Fruit fly (Drosophila melanogaster) whole organism, embryonic: Measurements from ENCODE around the gene CG13097.

Experiments used
- ATbp ChIP-seq: fragments of 200-800 bp; sonication (Bioruptor generic); optimal IDR thresholded peaks from 2 replicates; lab custom pipeline; 2017; ENCODE audit warnings: missing biosample characterization, mild to moderate bottlenecking, missing genetic modification characterization, missing genetic modification reagents
- Abd-B ChIP-seq: fragments of 200-800 bp; sonication (Bioruptor generic); optimal IDR thresholded peaks from 2 replicates; lab custom pipeline; 2018; ENCODE audit warnings: missing biosample characterization, mild to moderate bottlenecking, missing genetic modification characterization, moderate library complexity
- Asciz ChIP-seq: fragments of 200-800 bp; sonication (Bioruptor generic); optimal IDR thresholded peaks from 2 replicates; lab custom pipeline; 2017; ENCODE audit warnings: missing biosample characterization, mild to moderate bottlenecking, missing genetic modification characterization, missing genetic modification reagents
- CG11085 ChIP-seq: fragments of 200-800 bp; sonication (Bioruptor generic); IDR thresholded peaks from 2 replicates; pipeline ENCODE4 v1.3.6; 2022; ENCODE audit warnings: missing biosample characterization, missing genetic modification characterization
- CG11456 ChIP-seq: fragments of 200-800 bp; sonication (Bioruptor generic); IDR thresholded peaks from 3 replicates; pipeline ENCODE4 v1.3.6; 2022; ENCODE audit warnings: missing biosample characterization, missing genetic modification characterization
- CG14050 ChIP-seq: fragments of 200-800 bp; sonication (Bioruptor generic); IDR thresholded peaks from 3 replicates; pipeline ENCODE4 v1.3.6; 2022; ENCODE audit warnings: missing biosample characterization, missing genetic modification characterization
- CG14860 ChIP-seq: fragments of 200-800 bp; sonication (Bioruptor generic); IDR thresholded peaks from 3 replicates; pipeline ENCODE4 v1.3.6; 2022; ENCODE audit warnings: missing biosample characterization, missing genetic modification characterization; ENCODE audit not compliant: partially characterized antibody
- CG1529 ChIP-seq: fragments of 200-800 bp; sonication (Bioruptor generic); optimal IDR thresholded peaks from 3 replicates; lab custom pipeline; 2018; ENCODE audit warnings: missing biosample characterization, missing genetic modification characterization
- CG16863 ChIP-seq: fragments of 200-800 bp; sonication (Bioruptor generic); optimal IDR thresholded peaks from 3 replicates; lab custom pipeline; 2016; ENCODE audit warnings: missing biosample characterization, missing genetic modification characterization
- CG17568 ChIP-seq: fragments of 200-800 bp; sonication (Bioruptor generic); optimal IDR thresholded peaks from 2 replicates; lab custom pipeline; 2018; ENCODE audit warnings: missing biosample characterization, mild to moderate bottlenecking, missing genetic modification characterization, moderate library complexity
- CG17829 ChIP-seq: fragments of 200-800 bp; optimal IDR thresholded peaks from 2 replicates; lab custom pipeline; 2019; ENCODE audit warnings: missing biosample characterization, mild to moderate bottlenecking, missing genetic modification characterization, moderate library complexity
- CG4404 ChIP-seq: fragments of 200-800 bp; sonication (Bioruptor generic); IDR thresholded peaks from 2 replicates; pipeline ENCODE4 v1.3.6; 2022; ENCODE audit warnings: missing biosample characterization, missing genetic modification characterization
- CG4424 ChIP-seq: fragments of 200-800 bp; sonication (Bioruptor generic); optimal IDR thresholded peaks from 3 replicates; lab custom pipeline; 2016; ENCODE audit warnings: missing biosample characterization, missing genetic modification characterization
- CG6854 ChIP-seq: fragments of 200-800 bp; sonication (Bioruptor generic); optimal IDR thresholded peaks from 3 replicates; lab custom pipeline; 2017; ENCODE audit warnings: missing biosample characterization, mild to moderate bottlenecking, missing genetic modification characterization
- CG7556 ChIP-seq: fragments of 200-800 bp; sonication (Bioruptor generic); optimal IDR thresholded peaks from 2 replicates; lab custom pipeline; 2017; ENCODE audit warnings: missing biosample characterization, mild to moderate bottlenecking, missing genetic modification characterization
- CG8478 ChIP-seq: fragments of >200 bp; optimal IDR thresholded peaks from 2 replicates; lab custom pipeline; 2018
- CG9817 ChIP-seq: fragments of 200-800 bp; sonication (Bioruptor generic); optimal IDR thresholded peaks from 2 replicates; lab custom pipeline; 2018; ENCODE audit warnings: missing biosample characterization, mild to moderate bottlenecking, missing genetic modification characterization, moderate library complexity
- Chrac-16 ChIP-seq: fragments of 200-800 bp; sonication (Bioruptor generic); optimal IDR thresholded peaks from 3 replicates; lab custom pipeline; 2016; ENCODE audit warnings: missing biosample characterization, missing genetic modification characterization
- CkIIα-i1 ChIP-seq: fragments of 200-800 bp; sonication (Bioruptor generic); IDR thresholded peaks from 2 replicates; pipeline ENCODE4 v1.3.6; 2022; ENCODE audit warnings: missing biosample characterization, missing genetic modification characterization
- CoRest ChIP-seq: fragments of 200-800 bp; sonication (Bioruptor generic); optimal IDR thresholded peaks from 3 replicates; lab custom pipeline; 2018; ENCODE audit warnings: missing biosample characterization, mild to moderate bottlenecking, missing genetic modification characterization, moderate library complexity
- D19A ChIP-seq: fragments of 200-800 bp; optimal IDR thresholded peaks from 3 replicates; lab custom pipeline; 2019; ENCODE audit warnings: missing biosample characterization, mild to moderate bottlenecking, missing genetic modification characterization, moderate library complexity
- Hr39 ChIP-seq: fragments of >200 bp; optimal IDR thresholded peaks from 2 replicates; lab custom pipeline; 2017
- Jarid2 ChIP-seq: fragments of 200-800 bp; sonication (Bioruptor generic); optimal IDR thresholded peaks from 3 replicates; lab custom pipeline; 2017; ENCODE audit warnings: mild to moderate bottlenecking, missing biosample characterization, missing genetic modification reagents, missing genetic modification characterization
- NC2β ChIP-seq: fragments of 200-800 bp; sonication (Bioruptor generic); optimal IDR thresholded peaks from 2 replicates; lab custom pipeline; 2016; ENCODE audit warnings: missing biosample characterization, missing genetic modification characterization
- NFAT ChIP-seq: fragments of 200-800 bp; sonication (Bioruptor generic); IDR thresholded peaks from 2 replicates; pipeline ENCODE4 v1.3.6; 2022; ENCODE audit warnings: missing biosample characterization, missing genetic modification characterization
- Nf-YA ChIP-seq: fragments of 200-800 bp; sonication (Bioruptor generic); IDR thresholded peaks from 2 replicates; pipeline ENCODE4 v1.3.6; 2022; ENCODE audit warnings: missing biosample characterization, missing genetic modification characterization
- Opbp ChIP-seq: fragments of 200-800 bp; sonication (Bioruptor generic); IDR thresholded peaks from 3 replicates; pipeline ENCODE4 v1.3.6; 2022; ENCODE audit warnings: missing biosample characterization, missing genetic modification characterization; ENCODE audit not compliant: partially characterized antibody
- Rfx ChIP-seq: fragments of 200-800 bp; sonication (Bioruptor generic); IDR thresholded peaks from 2 replicates; pipeline ENCODE4 v1.3.6; 2022; ENCODE audit warnings: missing biosample characterization, missing genetic modification characterization
- Sox100B ChIP-seq: fragments of 200-800 bp; sonication (Bioruptor generic); optimal IDR thresholded peaks from 3 replicates; lab custom pipeline; 2018; ENCODE audit warnings: missing biosample characterization, mild to moderate bottlenecking, missing genetic modification characterization
- Sox102F ChIP-seq: fragments of 200-800 bp; sonication (Bioruptor generic); optimal IDR thresholded peaks from 2 replicates; lab custom pipeline; 2018; ENCODE audit warnings: missing biosample characterization, mild to moderate bottlenecking, missing genetic modification characterization, moderate library complexity
- Sry-δ ChIP-seq: fragments of 200-800 bp; sonication (Bioruptor generic); optimal IDR thresholded peaks from 2 replicates; lab custom pipeline; 2016; ENCODE audit warnings: missing biosample characterization, missing genetic modification characterization
- al ChIP-seq: fragments of 200-800 bp; sonication (Bioruptor generic); IDR thresholded peaks from 2 replicates; pipeline ENCODE4 v1.3.6; 2022; ENCODE audit warnings: missing biosample characterization, missing genetic modification characterization
- bowl ChIP-seq: fragments of 200-800 bp; sonication (Bioruptor generic); IDR thresholded peaks from 2 replicates; pipeline ENCODE4 v1.3.6; 2022; ENCODE audit warnings: missing biosample characterization, missing genetic modification characterization
- cas ChIP-seq: fragments of 200-800 bp; sonication (Bioruptor generic); IDR thresholded peaks from 2 replicates; pipeline ENCODE4 v1.3.6; 2022; ENCODE audit warnings: missing biosample characterization, missing genetic modification characterization
- dimm ChIP-seq: fragments of 200-800 bp; sonication (Bioruptor generic); IDR thresholded peaks from 2 replicates; pipeline ENCODE4 v1.3.6; 2022; ENCODE audit warnings: missing biosample characterization, missing genetic modification characterization
- ems ChIP-seq: fragments of 200-800 bp; sonication (Bioruptor generic); optimal IDR thresholded peaks from 3 replicates; lab custom pipeline; 2016; ENCODE audit warnings: missing biosample characterization, missing genetic modification characterization
- esg ChIP-seq: fragments of 200-800 bp; sonication (Bioruptor generic); conservative IDR thresholded peaks from 2 replicates; pipeline ENCODE4 v1.3.6; 2022; ENCODE audit warnings: missing biosample characterization, missing genetic modification characterization
- fd3F ChIP-seq: fragments of 200-800 bp; sonication (Bioruptor generic); optimal IDR thresholded peaks from 2 replicates; lab custom pipeline; 2018; ENCODE audit warnings: missing biosample characterization, mild to moderate bottlenecking, missing genetic modification characterization, moderate library complexity
- gsb-n ChIP-seq: fragments of 200-800 bp; sonication (Bioruptor generic); optimal IDR thresholded peaks from 3 replicates; lab custom pipeline; 2018; ENCODE audit warnings: missing biosample characterization, mild to moderate bottlenecking, missing genetic modification characterization
- insv ChIP-seq, 2 experiments: fragments of 200-800 bp; sonication (Bioruptor generic); optimal IDR thresholded peaks; 3 replicates each; lab custom pipeline; 2016 to 2018; ENCODE audit warnings: missing biosample characterization in 2 of 2, missing genetic modification characterization in 2 of 2
- mld ChIP-seq: fragments of 200-800 bp; sonication (Bioruptor generic); IDR thresholded peaks from 3 replicates; pipeline ENCODE4 v1.3.6; 2022; ENCODE audit warnings: missing biosample characterization, missing genetic modification characterization; ENCODE audit not compliant: partially characterized antibody
- org-1 ChIP-seq: fragments of 200-800 bp; sonication (Bioruptor generic); optimal IDR thresholded peaks from 2 replicates; lab custom pipeline; 2017; ENCODE audit warnings: missing biosample characterization, missing genetic modification characterization
- phol ChIP-seq: fragments of 200-800 bp; sonication (Bioruptor generic); optimal IDR thresholded peaks from 3 replicates; lab custom pipeline; 2018; ENCODE audit warnings: missing biosample characterization, mild to moderate bottlenecking, missing genetic modification characterization, moderate library complexity
- pros ChIP-seq: fragments of 200-800 bp; sonication (Bioruptor generic); optimal IDR thresholded peaks from 3 replicates; lab custom pipeline; 2019; ENCODE audit warnings: missing biosample characterization, mild to moderate bottlenecking, missing genetic modification characterization, moderate library complexity
- slou ChIP-seq: fragments of 200-800 bp; sonication (Bioruptor generic); optimal IDR thresholded peaks from 3 replicates; lab custom pipeline; 2016; ENCODE audit warnings: missing biosample characterization, missing genetic modification characterization
- so ChIP-seq: fragments of 200-800 bp; sonication (Bioruptor generic); IDR thresholded peaks from 3 replicates; pipeline ENCODE4 v1.3.6; 2022; ENCODE audit warnings: missing biosample characterization, missing genetic modification characterization
- stwl ChIP-seq: fragments of 200-800 bp; sonication (Bioruptor generic); optimal IDR thresholded peaks from 3 replicates; lab custom pipeline; 2018; ENCODE audit warnings: missing biosample characterization, mild to moderate bottlenecking, missing genetic modification characterization, moderate library complexity
- tna ChIP-seq: fragments of 200-800 bp; sonication (Bioruptor generic); IDR thresholded peaks from 2 replicates; pipeline ENCODE4 v1.3.6; 2022; ENCODE audit warnings: missing biosample characterization, missing genetic modification characterization; ENCODE audit not compliant: partially characterized antibody

Gene CG13097

dm6 chr2L:8463144-8464106 lies 51.2 kb downstream of the CG13097 start, which contains the start of gene Agpat2 (continued):
- TF ChIP-seq NFAT (GFP tag; lab: Robert Waterston, UW) (0 out of 2 replicates have a peak, but pooled peaks have one; percentile 26), CG17568 (GFP tag; lab: Kevin White, UChicago) (peak; percentile 77), CG7556 (peak; percentile 90), pros (peak; percentile 96), Abd-B (GFP tag; lab: Kevin White, UChicago) (peak; percentile 71), CG9817 (tag; lab: Kevin White, UChicago) (peak; percentile 59), ATbp (peak; percentile 82), bowl (no peak), so (GFP tag; lab: Robert Waterston, UW) (peak; percentile 67; the same call in 1 of the 3 replicates), gsb-n (tag; lab: Kevin White, UChicago) (peak; percentile 86), phol (tag; lab: Kevin White, UChicago) (peak; percentile 85), CG17829 (tag; lab: Kevin White, UChicago) (peak; percentile 79), al (GFP tag; lab: Robert Waterston, UW) (no peak), Hr39 (lab: Kevin White, UChicago) (no peak), CG1529 (GFP tag; lab: Kevin White, UChicago) (peak; percentile 80), CG14050 (GFP tag; lab: Robert Waterston, UW) (peak; percentile 74), Sry-δ (GFP tag; lab: Kevin White, UChicago) (peak; percentile 32), slou (GFP tag; lab: Kevin White, UChicago) (peak; percentile 86), Sox100B (GFP tag; lab: Kevin White, UChicago) (peak; percentile 75), stwl (tag; lab: Kevin White, UChicago) (peak; percentile 20), CG4404 (GFP tag; lab: Robert Waterston, UW) (peak; percentile 58), Nf-YA (GFP tag; lab: Robert Waterston, UW) (peak; percentile 61; the same call in 1 of the 2 replicates), Jarid2 (GFP tag; lab: Kevin White, UChicago) (peak; percentile 74), esg (GFP tag; lab: Robert Waterston, UW) (peak; percentile 68), CG4424 (GFP tag; lab: Kevin White, UChicago) (peak; percentile 86), CG11456 (GFP tag; lab: Robert Waterston, UW) (peak; percentile 68; the same call in 2 of the 3 replicates), CG6854 (GFP tag; lab: Kevin White, UChicago) (peak; percentile 77), org-1 (GFP tag; lab: Kevin White, UChicago) (peak; percentile 77), NC2β (GFP tag; lab: Kevin White, UChicago) (peak; percentile 82), insv (GFP tag; optimal IDR thresholded peaks at IDR 0.05; lab: Kevin White, UChicago) (no peak), CkIIα-i1 (no peak), mld (no peak), CG8478 (lab: Kevin White, UChicago) (no peak), Asciz (GFP tag; lab: Kevin White, UChicago) (peak; percentile 80), CG11085 (GFP tag; lab: Robert Waterston, UW) (0 out of 2 replicates have a peak, but pooled peaks have one; percentile 23), Rfx (peak; percentile 72), fd3F (GFP tag; lab: Kevin White, UChicago) (peak; percentile 75), Opbp (GFP tag; lab: Robert Waterston, UW) (peak; percentile 12; the same call in 1 of the 3 replicates), CG16863 (peak; percentile 80), dimm (GFP tag; lab: Robert Waterston, UW) (0 out of 2 replicates have a peak, but pooled peaks have one; percentile 37), D19A (tag; lab: Kevin White, UChicago) (peak; percentile 72), CG14860 (no peak), Sox102F (GFP tag; lab: Kevin White, UChicago) (peak; percentile 86), ems (GFP tag; lab: Kevin White, UChicago) (peak; percentile 82), tna (GFP tag; lab: Robert Waterston, UW) (no peak), Chrac-16 (GFP tag; lab: Kevin White, UChicago) (peak; percentile 84), CoRest (peak; percentile 87), cas (GFP tag; lab: Robert Waterston, UW) (peak; percentile 74)
